Fruit fly (Drosophila melanogaster) whole organism, embryonic: ENCODE measurements around the gene ssp3.

Experiments
- Abd-B ChIP-seq: fragments of 200-800 bp; sonication (Bioruptor generic); optimal IDR thresholded peaks from 2 replicates; lab custom pipeline; 2018; ENCODE audit warnings: missing biosample characterization, mild to moderate bottlenecking, missing genetic modification characterization, moderate library complexity
- Ada2b ChIP-seq: fragments of 200-800 bp; sonication (Bioruptor generic); IDR thresholded peaks from 2 replicates; pipeline ENCODE4 v1.3.6; 2022; ENCODE audit warnings: missing biosample characterization, missing genetic modification characterization
- B-H2 ChIP-seq: fragments of 200-800 bp; sonication (Bioruptor generic); optimal IDR thresholded peaks from 2 replicates; lab custom pipeline; 2018; ENCODE audit warnings: missing biosample characterization, mild to moderate bottlenecking, missing genetic modification characterization
- CG10979 ChIP-seq: fragments of 200-800 bp; sonication (Bioruptor generic); optimal IDR thresholded peaks from 2 replicates; lab custom pipeline; 2018; ENCODE audit warnings: missing biosample characterization, mild to moderate bottlenecking, missing genetic modification characterization, moderate library complexity
- CG12071 ChIP-seq: fragments of 200-800 bp; sonication (Bioruptor generic); optimal IDR thresholded peaks from 3 replicates; lab custom pipeline; 2018; ENCODE audit warnings: missing biosample characterization, mild to moderate bottlenecking, missing genetic modification characterization
- CG13424 ChIP-seq: fragments of 200-800 bp; sonication (Bioruptor generic); optimal IDR thresholded peaks from 2 replicates; lab custom pipeline; 2019; ENCODE audit warnings: missing biosample characterization, mild to moderate bottlenecking, missing genetic modification characterization, moderate library complexity
- CG14050 ChIP-seq: fragments of 200-800 bp; sonication (Bioruptor generic); IDR thresholded peaks from 3 replicates; pipeline ENCODE4 v1.3.6; 2022; ENCODE audit warnings: missing biosample characterization, missing genetic modification characterization
- CG14667 ChIP-seq: fragments of 200-800 bp; sonication (Bioruptor generic); IDR thresholded peaks from 2 replicates; pipeline ENCODE4 v1.3.6; 2022; ENCODE audit warnings: missing biosample characterization, missing genetic modification characterization
- CG14860 ChIP-seq: fragments of 200-800 bp; sonication (Bioruptor generic); IDR thresholded peaks from 3 replicates; pipeline ENCODE4 v1.3.6; 2022; ENCODE audit warnings: missing biosample characterization, missing genetic modification characterization; ENCODE audit not compliant: partially characterized antibody
- CG15269 ChIP-seq: fragments of 200-800 bp; sonication (Bioruptor generic); optimal IDR thresholded peaks from 2 replicates; lab custom pipeline; 2018; ENCODE audit warnings: missing biosample characterization, mild to moderate bottlenecking, missing genetic modification characterization, moderate library complexity
- CG1529 ChIP-seq: fragments of 200-800 bp; sonication (Bioruptor generic); optimal IDR thresholded peaks from 3 replicates; lab custom pipeline; 2018; ENCODE audit warnings: missing biosample characterization, missing genetic modification characterization
- CG1603 ChIP-seq: fragments of 200-800 bp; sonication (Bioruptor generic); optimal IDR thresholded peaks from 2 replicates; lab custom pipeline; 2019; ENCODE audit warnings: missing biosample characterization, mild to moderate bottlenecking, missing genetic modification characterization, moderate library complexity
- CG16813 ChIP-seq: fragments of 200-800 bp; sonication (Bioruptor generic); IDR thresholded peaks from 3 replicates; pipeline ENCODE4 v1.3.6; 2022; ENCODE audit warnings: missing biosample characterization, missing genetic modification characterization; ENCODE audit not compliant: partially characterized antibody
- CG17359 ChIP-seq: fragments of 200-800 bp; sonication (Bioruptor generic); optimal IDR thresholded peaks from 3 replicates; lab custom pipeline; 2018; ENCODE audit warnings: missing biosample characterization, mild to moderate bottlenecking, missing genetic modification characterization, moderate library complexity
- CG1792 ChIP-seq: fragments of 200-800 bp; sonication (Bioruptor generic); optimal IDR thresholded peaks from 2 replicates; lab custom pipeline; 2016; ENCODE audit warnings: missing biosample characterization, missing genetic modification characterization
- CG1832 ChIP-seq: fragments of 200-800 bp; sonication (Bioruptor generic); optimal IDR thresholded peaks from 2 replicates; lab custom pipeline; 2017; ENCODE audit warnings: missing biosample characterization, mild to moderate bottlenecking, missing genetic modification characterization, inconsistent platforms
- CG2199 ChIP-seq: fragments of 200-800 bp; sonication (Bioruptor generic); IDR thresholded peaks from 3 replicates; pipeline ENCODE4 v1.3.6; 2022; ENCODE audit warnings: missing biosample characterization, missing genetic modification characterization
- CG2678 ChIP-seq: fragments of 200-800 bp; sonication (Bioruptor generic); optimal IDR thresholded peaks from 3 replicates; lab custom pipeline; 2019; ENCODE audit warnings: missing biosample characterization, mild to moderate bottlenecking, missing genetic modification characterization, moderate library complexity
- CG2875 ChIP-seq: fragments of 200-800 bp; sonication (Bioruptor generic); optimal IDR thresholded peaks from 2 replicates; lab custom pipeline; 2017; ENCODE audit warnings: missing biosample characterization, mild to moderate bottlenecking, missing genetic modification characterization, missing genetic modification reagents
- CG31224 ChIP-seq: fragments of 200-800 bp; sonication (Bioruptor generic); IDR thresholded peaks from 2 replicates; pipeline ENCODE4 v1.3.6; 2022; ENCODE audit warnings: missing biosample characterization, missing genetic modification characterization
- CG7357 ChIP-seq: fragments of 200-800 bp; sonication (Bioruptor generic); IDR thresholded peaks from 3 replicates; pipeline ENCODE4 v1.3.6; 2022; ENCODE audit warnings: missing biosample characterization, missing genetic modification characterization
- CG7745 ChIP-seq: fragments of 200-800 bp; sonication (Bioruptor generic); optimal IDR thresholded peaks from 2 replicates; lab custom pipeline; 2018; ENCODE audit warnings: missing biosample characterization, mild to moderate bottlenecking, missing genetic modification characterization, moderate library complexity
- CG8478 ChIP-seq: fragments of >200 bp; optimal IDR thresholded peaks from 2 replicates; lab custom pipeline; 2018
- CG9609 ChIP-seq: fragments of 200-800 bp; sonication (Bioruptor generic); optimal IDR thresholded peaks from 3 replicates; lab custom pipeline; 2016; ENCODE audit warnings: missing biosample characterization, missing genetic modification characterization
- Dad ChIP-seq: fragments of 200-800 bp; sonication (Bioruptor generic); optimal IDR thresholded peaks from 3 replicates; lab custom pipeline; 2016; ENCODE audit warnings: missing biosample characterization, missing genetic modification characterization
- Dbx ChIP-seq: fragments of 200-800 bp; sonication (Bioruptor generic); IDR thresholded peaks from 3 replicates; pipeline ENCODE4 v1.3.6; 2022; ENCODE audit warnings: missing biosample characterization, missing genetic modification characterization
- GATAe ChIP-seq: fragments of 200-800 bp; sonication (Bioruptor generic); conservative IDR thresholded peaks from 2 replicates; pipeline ENCODE4 v1.3.6; 2022; ENCODE audit warnings: missing biosample characterization, missing genetic modification characterization
- Hr3 ChIP-seq: fragments of 200-800 bp; sonication (Bioruptor generic); optimal IDR thresholded peaks from 3 replicates; lab custom pipeline; 2016; ENCODE audit warnings: missing biosample characterization, missing genetic modification characterization
- Lhr ChIP-seq: fragments of 200-800 bp; sonication (Bioruptor generic); optimal IDR thresholded peaks from 3 replicates; lab custom pipeline; 2017; ENCODE audit warnings: mild to moderate bottlenecking, missing biosample characterization, missing genetic modification reagents, missing genetic modification characterization
- Nf-YB ChIP-seq: fragments of 200-800 bp; sonication (Bioruptor generic); optimal IDR thresholded peaks from 3 replicates; lab custom pipeline; 2019; ENCODE audit warnings: missing biosample characterization, mild to moderate bottlenecking, missing genetic modification characterization, moderate library complexity
- NfI ChIP-seq: fragments of 200-800 bp; sonication (Bioruptor generic); optimal IDR thresholded peaks from 3 replicates; lab custom pipeline; 2018; ENCODE audit warnings: missing biosample characterization, mild to moderate bottlenecking, missing genetic modification characterization, moderate library complexity
- Optix ChIP-seq: fragments of 200-800 bp; sonication (Bioruptor generic); IDR thresholded peaks from 3 replicates; pipeline ENCODE4 v1.3.6; 2022; ENCODE audit warnings: missing biosample characterization, missing genetic modification characterization
- Poxn ChIP-seq: fragments of 200-800 bp; sonication (Bioruptor generic); IDR thresholded peaks from 2 replicates; pipeline ENCODE4 v1.3.6; 2022; ENCODE audit warnings: missing biosample characterization, missing genetic modification characterization
- Tbp ChIP-seq: fragments of >200 bp; optimal IDR thresholded peaks from 2 replicates; lab custom pipeline; 2018; ENCODE audit warnings: missing biosample characterization, missing genetic modification characterization
- ap ChIP-seq: fragments of 200-800 bp; sonication (Bioruptor generic); IDR thresholded peaks from 2 replicates; pipeline ENCODE4 v1.3.6; 2022; ENCODE audit warnings: missing biosample characterization, missing genetic modification characterization
- br ChIP-seq: fragments of >200 bp; optimal IDR thresholded peaks from 2 replicates; lab custom pipeline; 2017
- cato ChIP-seq: fragments of 200-800 bp; sonication (Bioruptor generic); optimal IDR thresholded peaks from 2 replicates; lab custom pipeline; 2016; ENCODE audit warnings: missing biosample characterization, missing genetic modification characterization, borderline replicate concordance
- dm ChIP-seq: fragments of 200-800 bp; sonication (Bioruptor generic); optimal IDR thresholded peaks from 3 replicates; lab custom pipeline; 2016; ENCODE audit warnings: missing biosample characterization, missing genetic modification characterization
- eve ChIP-seq, 2 experiments: fragments of >200 bp; optimal IDR thresholded peaks; 2 replicates each; lab custom pipeline; 2017; ENCODE audit warnings: missing biosample characterization in 2 of 2, missing genetic modification characterization in 2 of 2
- gce ChIP-seq: fragments of 200-800 bp; sonication (Bioruptor generic); IDR thresholded peaks from 3 replicates; pipeline ENCODE4 v1.3.6; 2022; ENCODE audit warnings: missing biosample characterization, missing genetic modification characterization
- gro ChIP-seq: fragments of 200-800 bp; sonication (Bioruptor generic); optimal IDR thresholded peaks from 2 replicates; lab custom pipeline; 2016; ENCODE audit warnings: missing biosample characterization, missing genetic modification characterization
- gsb ChIP-seq: fragments of 200-800 bp; sonication (Bioruptor generic); IDR thresholded peaks from 2 replicates; pipeline ENCODE4 v1.3.6; 2022; ENCODE audit warnings: missing biosample characterization, missing genetic modification characterization
- h ChIP-seq: fragments of >200 bp; optimal IDR thresholded peaks from 2 replicates; lab custom pipeline; 2017
- insv ChIP-seq, 2 experiments: fragments of 200-800 bp; sonication (Bioruptor generic); optimal IDR thresholded peaks; 3 replicates each; lab custom pipeline; 2016 to 2018; ENCODE audit warnings: missing biosample characterization in 2 of 2, missing genetic modification characterization in 2 of 2
- lov ChIP-seq, 2 experiments: fragments of 200-800 bp in 1 of 2; fragments of >200 bp in 1 of 2; sonication (Bioruptor generic) in 1 of 2; IDR thresholded peaks in 1 of 2; optimal IDR thresholded peaks in 1 of 2; 2 replicates in 1 of 2; 3 replicates in 1 of 2; pipeline versions ENCODE4 v1.3.6 to Lab custom; 2017 to 2022; ENCODE audit warnings: missing biosample characterization in 1 of 2, missing genetic modification characterization in 1 of 2
- ro ChIP-seq: fragments of 200-800 bp; sonication (Bioruptor generic); IDR thresholded peaks from 2 replicates; pipeline ENCODE4 v1.3.6; 2022; ENCODE audit warnings: missing biosample characterization, missing genetic modification characterization
- scrt ChIP-seq: fragments of 200-800 bp; sonication (Bioruptor generic); optimal IDR thresholded peaks from 2 replicates; lab custom pipeline; 2018; ENCODE audit warnings: missing biosample characterization, mild to moderate bottlenecking, missing genetic modification characterization, moderate library complexity
- stwl ChIP-seq: fragments of 200-800 bp; sonication (Bioruptor generic); optimal IDR thresholded peaks from 3 replicates; lab custom pipeline; 2018; ENCODE audit warnings: missing biosample characterization, mild to moderate bottlenecking, missing genetic modification characterization, moderate library complexity
- tgo ChIP-seq: fragments of 200-800 bp; sonication (Bioruptor generic); IDR thresholded peaks from 3 replicates; pipeline ENCODE4 v1.3.6; 2022; ENCODE audit warnings: missing biosample characterization, missing genetic modification characterization
- unc-4 ChIP-seq: fragments of 200-800 bp; sonication (Bioruptor generic); IDR thresholded peaks from 2 replicates; pipeline ENCODE4 v1.3.6; 2022; ENCODE audit warnings: missing biosample characterization, missing genetic modification characterization; ENCODE audit not compliant: partially characterized antibody
- zf30C ChIP-seq: fragments of 200-800 bp; sonication (Bioruptor generic); optimal IDR thresholded peaks from 3 replicates; lab custom pipeline; 2018; ENCODE audit warnings: missing biosample characterization, mild to moderate bottlenecking, missing genetic modification characterization

ssp3 gene

dm6 chr2L:18953512-18954254 is 9.9 kb upstream of the ssp3 start (continued):
- TF ChIP-seq gsb (GFP tag; lab: Robert Waterston, UW) (no peak), CG7357 (GFP tag; lab: Robert Waterston, UW) (no peak), CG31224 (GFP tag; lab: Robert Waterston, UW) (no peak), scrt (GFP tag; lab: Kevin White, UChicago) (no peak), CG2199 (GFP tag; lab: Robert Waterston, UW) (no peak), Ada2b (no peak), CG1832 (GFP tag; lab: Kevin White, UChicago) (no peak), Nf-YB (GFP tag; lab: Kevin White, UChicago) (peak; percentile 28), CG16813 (no peak), h (lab: Kevin White, UChicago) (no peak), Dad (no peak), CG2875 (GFP tag; lab: Kevin White, UChicago) (no peak), CG9609 (GFP tag; lab: Kevin White, UChicago) (no peak), CG8478 (lab: Kevin White, UChicago) (no peak), Poxn (GFP tag; lab: Robert Waterston, UW) (no peak), CG1603 (tag; lab: Kevin White, UChicago) (no peak), CG1792 (no peak), CG13424 (tag; lab: Kevin White, UChicago) (peak; percentile 17), ro (GFP tag; lab: Robert Waterston, UW) (no peak), gro (GFP tag; lab: Kevin White, UChicago) (no peak), zf30C (GFP tag; lab: Kevin White, UChicago) (peak; percentile 13), CG10979 (tag; lab: Kevin White, UChicago) (peak; percentile 27), eve (GFP tag; optimal IDR thresholded peaks at IDR 0.05; lab: Kevin White, UChicago) (no peak), CG17359 (no peak), Tbp (no peak), CG14667 (no peak), B-H2 (no peak), insv (GFP tag; optimal IDR thresholded peaks at IDR 0.05; lab: Kevin White, UChicago) (no peak), Abd-B (no peak), Dbx (GFP tag; lab: Robert Waterston, UW) (no peak), CG15269 (tag; lab: Kevin White, UChicago) (peak; percentile 47), CG2678 (tag; lab: Kevin White, UChicago) (peak; percentile 73), unc-4 (GFP tag; lab: Robert Waterston, UW) (no peak), CG14860 (GFP tag; lab: Robert Waterston, UW) (no peak), gce (GFP tag; lab: Robert Waterston, UW) (no peak), CG1529 (no peak), stwl (no peak), dm (no peak), CG12071 (GFP tag; lab: Kevin White, UChicago) (no peak), br (lab: Kevin White, UChicago) (no peak), Hr3 (GFP tag; lab: Kevin White, UChicago) (peak; percentile 21), Lhr (GFP tag; lab: Kevin White, UChicago) (no peak), tgo (GFP tag; lab: Robert Waterston, UW) (no peak; the same call in 2 of the 3 replicates), Optix (GFP tag; lab: Robert Waterston, UW) (no peak), cato (GFP tag; lab: Kevin White, UChicago) (no peak), GATAe (GFP tag; lab: Robert Waterston, UW) (no peak), CG14050 (GFP tag; lab: Robert Waterston, UW) (no peak), NfI (GFP tag; lab: Kevin White, UChicago) (peak; percentile 12), CG7745 (tag; lab: Kevin White, UChicago) (no peak), ap (no peak), lov (optimal IDR thresholded peaks at IDR 0.05; lab: Kevin White, UChicago) (no peak), lov (GFP tag; IDR thresholded peaks at IDR 0.05; lab: Robert Waterston, UW) (no peak)
